Worm (Caenorhabditis elegans) whole organism, L1 larva: ENCODE results near the gene kgb-2.
A peak's percentile ranks its signal among the peaks of the same experiment; 100 is the strongest.

Experiments used
- C04F5.9 ChIP-seq: sonication (generic microtip); optimal IDR thresholded peaks from 2 replicates; lab custom pipeline; 2016; ENCODE audit warnings: missing genetic modification characterization, missing compliant biosample characterization
- C16A3.4 ChIP-seq: fragments of 150-350 bp; optimal IDR thresholded peaks from 2 replicates; lab custom pipeline; 2014; ENCODE audit warnings: missing biosample characterization, missing genetic modification characterization
- aha-1 ChIP-seq: fragments of 150-350 bp; optimal IDR thresholded peaks from 2 replicates; lab custom pipeline; 2014; ENCODE audit warnings: missing biosample characterization, missing genetic modification characterization
- ama-1 ChIP-seq: fragments of 150-350 bp; optimal IDR thresholded peaks from 2 replicates; lab custom pipeline; 2014
- blmp-1 ChIP-seq: fragments of 150-350 bp; optimal IDR thresholded peaks from 2 replicates; lab custom pipeline; 2014; ENCODE audit warnings: missing biosample characterization, missing genetic modification characterization
- ceh-8 ChIP-seq: fragments of 200-800 bp; sonication (Bioruptor generic); optimal IDR thresholded peaks from 2 replicates; lab custom pipeline; 2018; ENCODE audit warnings: mild to moderate bottlenecking, missing genetic modification characterization, moderate library complexity, missing compliant biosample characterization
- ceh-88 ChIP-seq: fragments of 200-800 bp; sonication (Bioruptor generic); IDR thresholded peaks from 2 replicates; pipeline ENCODE4 v1.3.6; 2022; ENCODE audit warnings: missing genetic modification characterization, missing compliant biosample characterization
- ces-1 ChIP-seq: fragments of 150-350 bp; optimal IDR thresholded peaks from 2 replicates; lab custom pipeline; 2014; ENCODE audit warnings: missing biosample characterization, missing genetic modification reagents, missing genetic modification characterization
- dpl-1 ChIP-seq, 3 experiments: fragments of 150-350 bp in 2 of 3; sonication (generic microtip) in 1 of 3; optimal IDR thresholded peaks; 2 replicates each; lab custom pipeline; 2014 to 2017; ENCODE audit warnings: missing biosample characterization in 3 of 3, missing genetic modification characterization in 3 of 3, missing genetic modification reagents in 3 of 3
- efl-1 ChIP-seq, 4 experiments: fragments of 150-350 bp; optimal IDR thresholded peaks in 3 of 4; peaks in 1 of 4; 1 replicate in 1 of 4; 2 replicates in 3 of 4; lab custom pipeline; 2014; ENCODE audit warnings: missing biosample characterization in 2 of 4, missing genetic modification characterization in 2 of 4, missing genetic modification reagents in 2 of 4
- efl-3 ChIP-seq: fragments of 200-800 bp; sonication (Bioruptor generic); optimal IDR thresholded peaks from 2 replicates; lab custom pipeline; 2018; ENCODE audit warnings: mild to moderate bottlenecking, missing genetic modification characterization, missing compliant biosample characterization
- elt-2 ChIP-seq: sonication (generic microtip); optimal IDR thresholded peaks from 2 replicates; lab custom pipeline; 2016; ENCODE audit warnings: missing genetic modification characterization, mild to moderate bottlenecking, inconsistent platforms, missing compliant biosample characterization, missing genetic modification reagents
- elt-3 ChIP-seq, 6 experiments: fragments of 150-350 bp in 1 of 6; sonication (generic microtip); optimal IDR thresholded peaks; 2 replicates each; lab custom pipeline; 2017 to 2018; ENCODE audit warnings: missing biosample characterization in 6 of 6, missing genetic modification characterization in 6 of 6, inconsistent platforms in 1 of 6
- grh-1 ChIP-seq: fragments of 200-800 bp; sonication (Bioruptor generic); IDR thresholded peaks from 2 replicates; pipeline ENCODE4 v1.3.6; 2022; ENCODE audit warnings: missing genetic modification reagents, missing genetic modification characterization, missing compliant biosample characterization
- hlh-4 ChIP-seq: sonication (generic microtip); optimal IDR thresholded peaks from 2 replicates; lab custom pipeline; 2016; ENCODE audit warnings: mild to moderate bottlenecking, missing genetic modification characterization, missing compliant biosample characterization
- irx-1 ChIP-seq: sonication (generic microtip); optimal IDR thresholded peaks from 2 replicates; lab custom pipeline; 2016; ENCODE audit warnings: missing genetic modification characterization, missing compliant biosample characterization
- jun-1 ChIP-seq: fragments of 150-350 bp; optimal IDR thresholded peaks from 2 replicates; lab custom pipeline; 2014; ENCODE audit warnings: missing biosample characterization, missing genetic modification reagents, missing genetic modification characterization
- lin-14 ChIP-seq: fragments of 200-800 bp; sonication (Bioruptor generic); optimal IDR thresholded peaks from 2 replicates; lab custom pipeline; 2018; ENCODE audit warnings: mild to moderate bottlenecking, missing genetic modification characterization, moderate library complexity, missing compliant biosample characterization
- lin-35 ChIP-seq, 2 experiments: fragments of 150-350 bp; optimal IDR thresholded peaks; 2 replicates each; lab custom pipeline; 2014; ENCODE audit warnings: missing biosample characterization in 2 of 2, missing genetic modification characterization in 2 of 2, missing genetic modification reagents in 2 of 2
- lir-3 ChIP-seq: sonication (generic microtip); optimal IDR thresholded peaks from 2 replicates; lab custom pipeline; 2016; ENCODE audit warnings: mild to moderate bottlenecking, missing genetic modification characterization, moderate library complexity, missing compliant biosample characterization; ENCODE audit not compliant: poor library complexity
- lsy-2 ChIP-seq, 2 experiments: fragments of 150-350 bp; optimal IDR thresholded peaks; 2 replicates each; lab custom pipeline; 2014; ENCODE audit warnings: missing biosample characterization in 2 of 2, missing genetic modification characterization in 2 of 2
- mdl-1 ChIP-seq, 2 experiments: fragments of 150-350 bp; optimal IDR thresholded peaks; 2 replicates each; lab custom pipeline; 2014 to 2017; ENCODE audit warnings: missing biosample characterization in 2 of 2, missing genetic modification characterization in 2 of 2, inconsistent platforms in 1 of 2
- mef-2 ChIP-seq: fragments of 150-350 bp; optimal IDR thresholded peaks from 2 replicates; lab custom pipeline; 2014; ENCODE audit warnings: missing biosample characterization, missing genetic modification characterization
- nhr-11 ChIP-seq: fragments of 150-350 bp; optimal IDR thresholded peaks from 2 replicates; lab custom pipeline; 2014; ENCODE audit warnings: missing biosample characterization, missing genetic modification characterization
- nhr-19 ChIP-seq: fragments of 200-800 bp; sonication (Bioruptor generic); conservative IDR thresholded peaks from 2 replicates; pipeline ENCODE4 v1.3.6; 2022; ENCODE audit warnings: missing genetic modification characterization, missing compliant biosample characterization
- nhr-20 ChIP-seq: sonication (generic microtip); optimal IDR thresholded peaks from 2 replicates; lab custom pipeline; 2016; ENCODE audit warnings: mild to moderate bottlenecking, missing genetic modification characterization, missing compliant biosample characterization
- nhr-47 ChIP-seq: sonication (generic microtip); optimal IDR thresholded peaks from 2 replicates; lab custom pipeline; 2016; ENCODE audit warnings: mild to moderate bottlenecking, missing genetic modification characterization, moderate library complexity, missing compliant biosample characterization
- nhr-71 ChIP-seq: sonication (generic microtip); optimal IDR thresholded peaks from 2 replicates; lab custom pipeline; 2016; ENCODE audit warnings: mild to moderate bottlenecking, missing genetic modification characterization, moderate library complexity, missing compliant biosample characterization
- nhr-76 ChIP-seq: sonication (generic microtip); optimal IDR thresholded peaks from 2 replicates; lab custom pipeline; 2017; ENCODE audit warnings: missing biosample characterization, missing genetic modification characterization
- nhr-85 ChIP-seq: sonication (generic microtip); peaks from one replicate; lab custom pipeline; 2016; ENCODE audit warnings: missing genetic modification characterization, inconsistent platforms, missing compliant biosample characterization
- nhr-90 ChIP-seq: sonication (generic microtip); optimal IDR thresholded peaks from 2 replicates; lab custom pipeline; 2016; ENCODE audit warnings: mild to moderate bottlenecking, missing genetic modification characterization, missing compliant biosample characterization; ENCODE audit not compliant: poor library complexity
- rnt-1 ChIP-seq: sonication (generic microtip); optimal IDR thresholded peaks from 2 replicates; lab custom pipeline; 2016; ENCODE audit warnings: mild to moderate bottlenecking, missing genetic modification characterization, moderate library complexity, missing compliant biosample characterization
- snu-23 ChIP-seq: sonication (generic microtip); optimal IDR thresholded peaks from 2 replicates; lab custom pipeline; 2016; ENCODE audit warnings: missing genetic modification characterization, missing compliant biosample characterization
- sup-37 ChIP-seq: fragments of 200-800 bp; sonication (Bioruptor generic); optimal IDR thresholded peaks from 2 replicates; lab custom pipeline; 2018; ENCODE audit warnings: mild to moderate bottlenecking, missing genetic modification characterization, missing compliant biosample characterization
- tbx-2 ChIP-seq: sonication (generic microtip); optimal IDR thresholded peaks from 2 replicates; lab custom pipeline; 2016; ENCODE audit warnings: missing genetic modification characterization, missing compliant biosample characterization
- tlp-1 ChIP-seq: fragments of 150-350 bp; optimal IDR thresholded peaks from 2 replicates; lab custom pipeline; 2014; ENCODE audit warnings: missing biosample characterization, missing genetic modification characterization
- unc-130 ChIP-seq: fragments of 150-350 bp; optimal IDR thresholded peaks from 2 replicates; lab custom pipeline; 2017; ENCODE audit warnings: missing biosample characterization, missing genetic modification characterization, inconsistent platforms
- unc-30 ChIP-seq: sonication (generic microtip); optimal IDR thresholded peaks from 2 replicates; lab custom pipeline; 2017; ENCODE audit warnings: missing biosample characterization, missing genetic modification characterization
- unc-62 ChIP-seq: fragments of 150-350 bp; optimal IDR thresholded peaks from 2 replicates; lab custom pipeline; 2014; ENCODE audit warnings: missing biosample characterization, missing genetic modification reagents, missing genetic modification characterization
- vab-15 ChIP-seq: sonication (generic microtip); optimal IDR thresholded peaks from 2 replicates; lab custom pipeline; 2017; ENCODE audit warnings: missing genotype, mild to moderate bottlenecking, missing genetic modification characterization, missing compliant biosample characterization
- zip-4 ChIP-seq: fragments of 200-800 bp; sonication (Bioruptor generic); optimal IDR thresholded peaks from 2 replicates; lab custom pipeline; 2018; ENCODE audit warnings: mild to moderate bottlenecking, missing genetic modification characterization, moderate library complexity, missing compliant biosample characterization
- ztf-4 ChIP-seq: fragments of 150-350 bp; optimal IDR thresholded peaks from 2 replicates; lab custom pipeline; 2014; ENCODE audit warnings: missing biosample characterization, missing genetic modification characterization

Gene kgb-2

DNA sequence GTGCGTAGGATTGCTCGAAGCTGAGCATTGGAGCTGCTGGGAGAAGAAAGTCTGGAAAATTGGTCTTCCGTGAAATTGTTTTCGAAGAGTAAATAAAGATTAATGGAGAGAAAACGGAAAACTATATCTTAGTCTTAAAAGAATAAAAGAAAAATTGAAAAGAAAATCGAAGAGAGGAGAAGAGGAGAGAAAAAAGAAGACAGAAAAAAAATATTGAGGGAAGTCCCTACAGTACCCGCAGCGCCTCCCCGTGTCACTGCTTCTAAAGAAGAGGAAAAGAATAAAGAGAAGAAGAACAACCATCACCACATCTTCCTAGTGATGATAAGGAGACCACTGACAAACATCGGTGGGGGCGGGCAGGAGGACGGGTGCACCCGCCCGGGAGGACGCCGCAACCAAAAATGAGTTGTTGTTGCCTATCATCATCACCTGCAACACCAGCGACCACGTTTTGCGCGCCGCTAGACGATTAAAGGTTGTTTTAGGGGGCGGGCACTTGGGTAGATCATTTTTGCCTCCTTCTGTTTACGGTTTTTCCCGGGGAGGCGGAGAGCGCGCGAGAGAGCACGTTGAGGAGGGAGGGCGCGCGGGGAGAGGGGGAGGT, 42.2 kb downstream of the kgb-2 start, which contains the start of gene CC8.2:
Gene CC8.2, minus strand, starts transcription at position 51 of the 607 bp plus-strand sequence.
- TF ChIP-seq lsy-2 (tag; optimal IDR thresholded peaks at IDR 0.05; lab: Kevin White, UChicago) (peak; percentile 17 to 50), nhr-19 (GFP tag; lab: Robert Waterston, UW) (peak; percentile 45), tbx-2 (tag; lab: Kevin White, UChicago) (peak; percentile 63), nhr-85 (tag; lab: Kevin White, UChicago) (peak; percentile 90), jun-1 (tag; lab: Kevin White, UChicago) (no peak), dpl-1 (GFP tag; optimal IDR thresholded peaks at IDR 0.05; lab: Kevin White, UChicago) (peak; percentile 9 to 50 (median 27)), ceh-8 (peak; percentile 22), ztf-4 (tag; lab: Kevin White, UChicago) (no peak), unc-130 (tag; lab: Kevin White, UChicago) (peak; percentile 45), nhr-71 (tag; lab: Kevin White, UChicago) (peak; percentile 73), mdl-1 (tag; optimal IDR thresholded peaks at IDR 0.05; lab: Kevin White, UChicago) (peak in 1 of 2 experiments; percentile 70), snu-23 (GFP tag; lab: Kevin White, UChicago) (peak; percentile 63), nhr-90 (tag; lab: Kevin White, UChicago) (peak; percentile 74), lin-14 (peak; percentile 82), grh-1 (GFP tag; lab: Robert Waterston, UW) (0 out of 2 replicates have a peak, but pooled peaks have one; percentile 40), elt-3 (tag; optimal IDR thresholded peaks at IDR 0.05; lab: Kevin White, UChicago) (peak in 4 of 6 experiments; percentile 5 to 84 (median 61)), C16A3.4 (tag; lab: Kevin White, UChicago) (peak; percentile 17), unc-62 (no peak), blmp-1 (tag; lab: Kevin White, UChicago) (peak; percentile 55), nhr-20 (peak; percentile 59), lin-35 (GFP tag; optimal IDR thresholded peaks at IDR 0.05; lab: Kevin White, UChicago) (peak; percentile 16 to 66), efl-3 (GFP tag; lab: Kevin White, UChicago) (no peak), lir-3 (tag; lab: Kevin White, UChicago) (no peak), irx-1 (tag; lab: Kevin White, UChicago) (no peak), sup-37 (peak; percentile 6), efl-1 (optimal IDR thresholded peaks at IDR 0.05; lab: Kevin White, UChicago) (peak in 1 of 2 experiments; percentile 0), efl-1 (GFP tag; optimal IDR thresholded peaks at IDR 0.05 in 1 of 2; lab: Kevin White, UChicago) (no peak), nhr-47 (tag; lab: Kevin White, UChicago) (peak; percentile 58)

DNA sequence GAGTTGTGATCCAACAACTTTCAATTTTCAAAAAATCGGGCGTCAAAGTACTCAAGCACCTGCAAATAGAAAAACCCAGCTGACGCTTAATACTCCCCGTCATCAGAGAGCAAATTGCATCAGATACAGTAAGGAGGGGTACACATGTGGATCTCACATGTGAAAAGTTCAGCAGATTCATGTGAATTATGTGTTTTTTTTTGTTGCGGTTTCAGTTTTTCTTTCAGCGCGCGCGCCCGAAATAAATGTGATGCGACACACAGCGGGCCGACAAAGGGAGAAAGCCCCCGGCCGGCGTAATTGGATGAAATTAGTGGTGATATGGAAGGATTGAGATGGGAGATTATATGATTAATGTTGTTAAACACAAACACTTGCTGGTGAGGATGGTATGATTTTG, 45.6 kb downstream of the kgb-2 start:
- TF ChIP-seq lsy-2 (tag; optimal IDR thresholded peaks at IDR 0.05; lab: Kevin White, UChicago) (peak in 1 of 2 experiments; percentile 58), C04F5.9 (no peak), snu-23 (GFP tag; lab: Kevin White, UChicago) (peak; percentile 44), nhr-90 (tag; lab: Kevin White, UChicago) (peak; percentile 37), unc-130 (tag; lab: Kevin White, UChicago) (no peak), mef-2 (tag; lab: Kevin White, UChicago) (no peak), ces-1 (GFP tag; lab: Kevin White, UChicago) (no peak), hlh-4 (tag; lab: Kevin White, UChicago) (no peak), nhr-11 (tag; lab: Kevin White, UChicago) (no peak), nhr-19 (GFP tag; lab: Robert Waterston, UW) (peak; percentile 42), nhr-71 (tag; lab: Kevin White, UChicago) (peak; percentile 58), zip-4 (GFP tag; lab: Kevin White, UChicago) (no peak), nhr-47 (tag; lab: Kevin White, UChicago) (peak; percentile 8), rnt-1 (tag; lab: Kevin White, UChicago) (peak; percentile 55), ztf-4 (tag; lab: Kevin White, UChicago) (no peak), aha-1 (no peak), nhr-85 (tag; lab: Kevin White, UChicago) (peak; percentile 83), unc-30 (tag; lab: Kevin White, UChicago) (no peak), lin-14 (peak; percentile 13), vab-15 (no peak), efl-3 (GFP tag; lab: Kevin White, UChicago) (no peak), tbx-2 (tag; lab: Kevin White, UChicago) (peak; percentile 30), nhr-76 (tag; lab: Kevin White, UChicago) (no peak), lin-35 (GFP tag; optimal IDR thresholded peaks at IDR 0.05; lab: Kevin White, UChicago) (peak in 1 of 2 experiments; percentile 0), ceh-88 (GFP tag; lab: Robert Waterston, UW) (no peak), blmp-1 (tag; lab: Kevin White, UChicago) (peak; percentile 67), elt-3 (tag; optimal IDR thresholded peaks at IDR 0.05; lab: Kevin White, UChicago) (peak in 1 of 6 experiments; percentile 47), tlp-1 (tag; lab: Kevin White, UChicago) (no peak), nhr-20 (peak; percentile 69), ama-1 (lab: Kevin White, UChicago) (no peak), mdl-1 (tag; optimal IDR thresholded peaks at IDR 0.05; lab: Kevin White, UChicago) (peak in 1 of 2 experiments; percentile 30), elt-2 (tag; lab: Kevin White, UChicago) (no peak)
- TF ChIP-seq, all 84 proteins: peak for 15
